Fruit fly (Drosophila melanogaster): ENCODE data around the gene CG42367.
A peak's percentile ranks its signal among the peaks of the same experiment; 100 is the strongest.

Gene CG42367

DNA sequence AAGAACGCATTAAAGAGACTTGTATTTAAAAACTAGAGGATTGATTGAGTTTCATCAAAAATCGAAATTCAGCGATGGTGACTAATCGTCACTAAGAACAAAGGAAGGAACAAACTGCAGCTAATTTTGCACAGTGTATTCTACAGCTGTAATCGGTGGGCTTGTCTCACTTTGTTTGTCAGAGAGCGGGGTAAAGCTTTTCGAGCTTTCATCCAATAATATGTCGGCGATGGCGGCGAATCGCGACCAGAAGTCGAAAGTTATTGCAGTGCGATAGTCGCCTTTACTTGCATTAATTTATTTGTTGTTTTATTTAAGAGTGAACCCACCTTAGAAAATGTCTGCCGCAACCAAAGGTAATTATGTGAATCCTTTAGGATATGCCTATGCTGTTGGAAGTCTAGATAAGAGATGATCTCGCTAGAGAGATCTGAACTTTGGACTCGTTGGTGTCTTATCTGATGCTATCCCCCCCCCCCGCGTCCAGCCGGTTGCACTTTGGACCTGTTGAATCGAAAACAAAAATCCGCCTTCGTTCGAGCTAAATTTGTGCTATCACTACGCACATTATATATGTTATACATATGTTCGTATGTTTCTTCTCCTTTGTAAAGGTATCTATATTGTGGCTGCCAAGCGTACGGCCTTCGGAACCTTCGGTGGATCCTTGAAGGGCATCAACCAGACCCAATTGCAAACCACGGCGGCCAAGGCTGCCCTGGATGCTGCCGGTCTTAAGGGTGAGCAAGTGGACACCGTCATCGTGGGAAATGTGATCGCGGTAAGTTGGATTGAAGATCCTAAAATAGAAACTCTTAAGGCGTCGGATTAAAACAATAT is 15.1 kb upstream of the CG42367 start, which contains the start of gene yip2 (continued):
- TF ChIP-seq CG10565 (GFP tag; optimal IDR thresholded peaks at IDR 0.05) (no peak), CG17802 (tag; optimal IDR thresholded peaks at IDR 0.05) (no peak), crc (GFP tag; optimal IDR thresholded peaks at IDR 0.05) (no peak), CG13123 (GFP tag; optimal IDR thresholded peaks at IDR 0.05) (no peak), repo (GFP tag; optimal IDR thresholded peaks at IDR 0.05) (no peak), Taf1 (GFP tag; IDR thresholded peaks at IDR 0.05) (0 out of 2 replicates have a peak, but pooled peaks have one; percentile 6), hbn (GFP tag; IDR thresholded peaks at IDR 0.05; ENCODE audit: partially characterized antibody) (no peak), chinmo (GFP tag; IDR thresholded peaks at IDR 0.05; ENCODE audit: partially characterized antibody) (peak; percentile 94), schlank (tag; optimal IDR thresholded peaks at IDR 0.05) (peak; percentile 21), cg (GFP tag; optimal IDR thresholded peaks at IDR 0.05) (no peak), pb (GFP tag; optimal IDR thresholded peaks at IDR 0.05) (no peak), CG9727 (GFP tag; optimal IDR thresholded peaks at IDR 0.05) (peak; percentile 39), tup (GFP tag; optimal IDR thresholded peaks at IDR 0.05) (no peak), ash1 (GFP tag; optimal IDR thresholded peaks at IDR 0.05) (no peak), Stat92E (GFP tag; optimal IDR thresholded peaks at IDR 0.05) (no peak), nerfin-2 (GFP tag; IDR thresholded peaks at IDR 0.05; ENCODE audit: partially characterized antibody) (no peak), pnt (GFP tag; optimal IDR thresholded peaks at IDR 0.05) (no peak), CG8281 (tag; optimal IDR thresholded peaks at IDR 0.05) (no peak), CG6813 (GFP tag; optimal IDR thresholded peaks at IDR 0.05) (peak; percentile 60), pita (GFP tag; optimal IDR thresholded peaks at IDR 0.05) (no peak), Eip74EF (GFP tag; optimal IDR thresholded peaks at IDR 0.05) (peak in 1 of 2 experiments; percentile 65), Usf (GFP tag; optimal IDR thresholded peaks at IDR 0.05) (peak; percentile 0), caup (GFP tag; optimal IDR thresholded peaks at IDR 0.05; ENCODE audit: severe bottlenecking) (peak; percentile 55), Xrp1 (GFP tag; IDR thresholded peaks at IDR 0.05) (peak; percentile 53; the same call in 1 of the 2 replicates), BEAF-32 (GFP tag; optimal IDR thresholded peaks at IDR 0.05) (peak; percentile 2), peb (GFP tag; IDR thresholded peaks at IDR 0.05) (no peak; the same call in 1 of the 2 replicates), Lhr (GFP tag; optimal IDR thresholded peaks at IDR 0.05) (no peak), CG11560 (tag; IDR thresholded peaks at IDR 0.05) (no peak), CG12155 (GFP tag; optimal IDR thresholded peaks at IDR 0.05) (peak; percentile 15), CG13287 (GFP tag; IDR thresholded peaks at IDR 0.05; ENCODE audit: partially characterized antibody) (peak; percentile 66), CG7357 (GFP tag; IDR thresholded peaks at IDR 0.05) (no peak), D19A (tag; optimal IDR thresholded peaks at IDR 0.05) (peak; percentile 40), sens-2 (GFP tag; IDR thresholded peaks at IDR 0.05) (peak; percentile 45; the same call in 1 of the 2 replicates), tgo (GFP tag; IDR thresholded peaks at IDR 0.05) (peak; percentile 75), rib (GFP tag; IDR thresholded peaks at IDR 0.05) (peak; percentile 68; the same call in 1 of the 2 replicates), Ets65A (GFP tag) (peak; percentile 26), CG9437 (GFP tag; optimal IDR thresholded peaks at IDR 0.05) (no peak), bbx (GFP tag; IDR thresholded peaks at IDR 0.05; ENCODE audit: partially characterized antibody) (no peak; the same call in 1 of the 2 replicates), toy (GFP tag; IDR thresholded peaks at IDR 0.05) (no peak), onecut (GFP tag; IDR thresholded peaks at IDR 0.05) (peak; percentile 58), CTCF (GFP tag; optimal IDR thresholded peaks at IDR 0.05) (peak; percentile 68), CG3163 (GFP tag; optimal IDR thresholded peaks at IDR 0.05) (peak; percentile 48), croc (GFP tag; conservative IDR thresholded peaks at IDR 0.05) (no peak), Doc2 (GFP tag; IDR thresholded peaks at IDR 0.05) (no peak), pzg (GFP tag; optimal IDR thresholded peaks at IDR 0.05) (peak; percentile 11), CG1233 (GFP tag; optimal IDR thresholded peaks at IDR 0.05) (no peak), Elba2 (GFP tag; optimal IDR thresholded peaks at IDR 0.05) (no peak), CG17912 (GFP tag; optimal IDR thresholded peaks at IDR 0.05) (no peak)

All from whole organism, embryonic.